Fruit fly (Drosophila melanogaster) whole organism: ENCODE results near the gene Snapin.

ENCODE experiments used
- CG8478 ChIP-seq: fragments of >200 bp; optimal IDR thresholded peaks from 2 replicates; lab custom pipeline; 2018; ENCODE audit warnings: inconsistent platforms
- pan ChIP-seq: fragments of >200 bp; optimal IDR thresholded peaks from 2 replicates; lab custom pipeline; 2017

- TF ChIP-seq CG8478 (lab: Kevin White, UChicago) (no peak), pan (lab: Kevin White, UChicago) (no peak)
Observed at dm6 chr2L:2807597-2807996, 48.1 kb upstream of the Snapin start.
